Worm (Caenorhabditis elegans) whole organism, L2 larva: Measurements from ENCODE around the gene F11E6.10.

Experiments
- Y55F3AM.14 ChIP-seq: fragments of 200-800 bp; sonication (Bioruptor generic); optimal IDR thresholded peaks from 2 replicates; lab custom pipeline; 2018; ENCODE audit warnings: mild to moderate bottlenecking, missing genetic modification characterization, missing compliant biosample characterization
- ZK546.5 ChIP-seq: sonication (generic microtip); optimal IDR thresholded peaks from 2 replicates; lab custom pipeline; 2017; ENCODE audit warnings: missing biosample characterization, missing genetic modification characterization
- aly-2 ChIP-seq: fragments of 150-350 bp; optimal IDR thresholded peaks from 2 replicates; lab custom pipeline; 2014; ENCODE audit warnings: missing biosample characterization, missing genetic modification characterization
- ama-1 ChIP-seq: fragments of 150-350 bp; optimal IDR thresholded peaks from 2 replicates; lab custom pipeline; 2018; ENCODE audit warnings: inconsistent platforms
- ceh-82 ChIP-seq: fragments of 150-350 bp; optimal IDR thresholded peaks from 2 replicates; lab custom pipeline; 2014; ENCODE audit warnings: missing biosample characterization, missing genetic modification characterization
- crh-2 ChIP-seq: sonication (generic microtip); optimal IDR thresholded peaks from 2 replicates; lab custom pipeline; 2017; ENCODE audit warnings: missing biosample characterization, missing genetic modification characterization
- dmd-4 ChIP-seq: sonication (generic microtip); optimal IDR thresholded peaks from 2 replicates; lab custom pipeline; 2017; ENCODE audit warnings: missing biosample characterization, missing genetic modification characterization
- egl-27 ChIP-seq: sonication (generic microtip); optimal IDR thresholded peaks from 3 replicates; lab custom pipeline; 2017; ENCODE audit warnings: missing biosample characterization, missing genetic modification reagents, missing genetic modification characterization
- elt-1 ChIP-seq: fragments of 150-350 bp; optimal IDR thresholded peaks from 2 replicates; lab custom pipeline; 2014; ENCODE audit warnings: missing biosample characterization, missing genetic modification characterization
- elt-3 ChIP-seq: sonication (generic microtip); optimal IDR thresholded peaks from 2 replicates; lab custom pipeline; 2017; ENCODE audit warnings: missing biosample characterization, missing genetic modification characterization
- gmeb-1 ChIP-seq: fragments of 150-350 bp; optimal IDR thresholded peaks from 2 replicates; lab custom pipeline; 2014; ENCODE audit warnings: missing biosample characterization, missing genetic modification characterization
- lin-11 ChIP-seq: fragments of 150-350 bp; sonication (generic microtip); optimal IDR thresholded peaks from 2 replicates; lab custom pipeline; 2014; ENCODE audit warnings: missing biosample characterization, missing genetic modification characterization, inconsistent platforms, mixed read lengths
- lin-39 ChIP-seq: fragments of 150-350 bp; optimal IDR thresholded peaks from 2 replicates; lab custom pipeline; 2014; ENCODE audit warnings: missing biosample characterization, missing genetic modification reagents, missing genetic modification characterization
- lsy-2 ChIP-seq, 2 experiments: fragments of 150-350 bp in 1 of 2; sonication (generic microtip) in 1 of 2; optimal IDR thresholded peaks; 2 replicates each; lab custom pipeline; 2014 to 2017; ENCODE audit warnings: missing biosample characterization in 2 of 2, missing genetic modification characterization in 2 of 2
- mab-5 ChIP-seq: fragments of 150-350 bp; optimal IDR thresholded peaks from 2 replicates; lab custom pipeline; 2014; ENCODE audit warnings: missing biosample characterization, missing genetic modification characterization
- mbf-1 ChIP-seq: sonication (generic microtip); optimal IDR thresholded peaks from 2 replicates; lab custom pipeline; 2017; ENCODE audit warnings: missing biosample characterization, missing genetic modification characterization
- mdl-1 ChIP-seq, 2 experiments: fragments of 150-350 bp in 1 of 2; sonication (generic microtip) in 1 of 2; optimal IDR thresholded peaks; 2 replicates each; lab custom pipeline; 2017; ENCODE audit warnings: missing biosample characterization in 2 of 2, missing genetic modification characterization in 2 of 2
- nhr-12 ChIP-seq: fragments of 150-350 bp; optimal IDR thresholded peaks from 2 replicates; lab custom pipeline; 2014; ENCODE audit warnings: missing biosample characterization, missing genetic modification characterization
- nhr-21 ChIP-seq: fragments of 150-350 bp; optimal IDR thresholded peaks from 2 replicates; lab custom pipeline; 2014; ENCODE audit warnings: missing biosample characterization, missing genetic modification characterization
- nhr-23 ChIP-seq: fragments of 150-350 bp; optimal IDR thresholded peaks from 2 replicates; lab custom pipeline; 2014; ENCODE audit warnings: missing biosample characterization, missing genetic modification reagents, missing genetic modification characterization
- nhr-237 ChIP-seq: fragments of 150-350 bp; optimal IDR thresholded peaks from 2 replicates; lab custom pipeline; 2014; ENCODE audit warnings: missing biosample characterization, missing genetic modification characterization
- nhr-25 ChIP-seq: fragments of 150-350 bp; sonication (generic microtip); optimal IDR thresholded peaks from 3 replicates; lab custom pipeline; 2014; ENCODE audit warnings: missing biosample characterization, missing genetic modification characterization
- nhr-6 ChIP-seq: fragments of 150-350 bp; optimal IDR thresholded peaks from 2 replicates; lab custom pipeline; 2014; ENCODE audit warnings: missing biosample characterization, missing genetic modification characterization
- nhr-77 ChIP-seq: fragments of 150-350 bp; optimal IDR thresholded peaks from 2 replicates; lab custom pipeline; 2014; ENCODE audit warnings: missing biosample characterization, missing genetic modification characterization
- peb-1 ChIP-seq: fragments of 150-350 bp; optimal IDR thresholded peaks from 2 replicates; lab custom pipeline; 2014; ENCODE audit warnings: missing biosample characterization, missing genetic modification characterization
- skn-1 ChIP-seq: sonication (generic microtip); optimal IDR thresholded peaks from 2 replicates; lab custom pipeline; 2017; ENCODE audit warnings: missing biosample characterization, missing genetic modification characterization
- sma-3 ChIP-seq: sonication (generic microtip); optimal IDR thresholded peaks from 2 replicates; lab custom pipeline; 2016; ENCODE audit warnings: missing genetic modification reagents, missing genetic modification characterization, missing compliant biosample characterization
- sma-9 ChIP-seq, 2 experiments: fragments of 150-350 bp in 1 of 2; sonication (generic microtip) in 1 of 2; optimal IDR thresholded peaks; 2 replicates each; lab custom pipeline; 2014 to 2016; ENCODE audit warnings: missing genetic modification characterization in 2 of 2, mild to moderate bottlenecking in 1 of 2, missing biosample characterization in 1 of 2, missing compliant biosample characterization in 1 of 2, missing genetic modification reagents in 1 of 2, moderate library complexity in 1 of 2
- snpc-4 ChIP-seq: fragments of 150-350 bp; optimal IDR thresholded peaks from 2 replicates; lab custom pipeline; 2014; ENCODE audit warnings: missing biosample characterization, missing genetic modification characterization
- unc-39 ChIP-seq: fragments of 150-350 bp; optimal IDR thresholded peaks from 2 replicates; lab custom pipeline; 2014; ENCODE audit warnings: missing biosample characterization, missing genetic modification characterization
- unc-62 ChIP-seq: fragments of 150-350 bp; optimal IDR thresholded peaks from 2 replicates; lab custom pipeline; 2014; ENCODE audit warnings: missing biosample characterization, missing genetic modification reagents, missing genetic modification characterization
- zag-1 ChIP-seq: fragments of 150-350 bp; optimal IDR thresholded peaks from 2 replicates; lab custom pipeline; 2014; ENCODE audit warnings: missing biosample characterization, missing genetic modification characterization
- ztf-1 ChIP-seq: fragments of 200-800 bp; sonication (Bioruptor generic); conservative IDR thresholded peaks from 2 replicates; pipeline ENCODE4 v1.3.6; 2022; ENCODE audit warnings: missing genetic modification characterization, missing compliant biosample characterization
- ztf-11 ChIP-seq: sonication (generic microtip); optimal IDR thresholded peaks from 2 replicates; lab custom pipeline; 2017; ENCODE audit warnings: missing biosample characterization, missing genetic modification characterization
- ztf-4 ChIP-seq: fragments of 150-350 bp; optimal IDR thresholded peaks from 2 replicates; lab custom pipeline; 2014; ENCODE audit warnings: missing biosample characterization, missing genetic modification characterization

The F11E6.10 gene

DNA sequence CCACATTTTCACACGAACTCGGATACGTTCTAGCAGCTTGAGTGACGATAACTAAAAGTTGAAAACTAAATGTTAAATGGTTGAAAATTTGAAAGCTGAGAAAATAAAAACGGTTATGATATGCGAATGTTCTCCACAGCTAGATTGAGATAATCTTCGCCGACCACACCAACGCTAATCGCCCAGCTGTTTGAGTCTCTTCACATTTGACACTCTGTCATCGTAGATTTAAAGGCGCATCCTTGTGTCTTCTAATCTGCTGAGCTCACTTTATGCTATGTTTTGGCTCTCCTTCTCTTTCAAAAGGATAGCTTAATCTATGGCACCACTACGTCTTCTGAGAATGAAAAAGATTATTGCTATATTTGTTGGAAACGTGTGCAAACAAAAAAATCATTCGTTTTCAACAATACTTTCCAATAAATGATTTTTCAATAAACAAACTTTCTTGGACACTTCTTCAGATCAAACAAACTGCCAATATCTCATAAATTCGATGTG is at the start of gene F11E6.10:
F11E6.10 (minus strand) TSS at position 51 of the 501 bp plus-strand sequence.
- TF ChIP-seq crh-2 (tag; lab: Kevin White, UChicago) (no peak), unc-62 (GFP tag; lab: Kevin White, UChicago) (no peak), zag-1 (tag; lab: Kevin White, UChicago) (no peak), mab-5 (tag; lab: Kevin White, UChicago) (no peak), skn-1 (no peak), nhr-23 (tag; lab: Kevin White, UChicago) (no peak), ama-1 (no peak), ztf-1 (GFP tag; lab: Robert Waterston, UW) (no peak), gmeb-1 (tag; lab: Kevin White, UChicago) (no peak), lin-39 (no peak), nhr-77 (tag; lab: Kevin White, UChicago) (no peak), dmd-4 (tag; lab: Kevin White, UChicago) (no peak), ZK546.5 (tag; lab: Kevin White, UChicago) (no peak), sma-3 (GFP tag; lab: Kevin White, UChicago) (no peak), lsy-2 (tag; optimal IDR thresholded peaks at IDR 0.05; lab: Kevin White, UChicago) (no peak)
- TF ChIP-seq, all 48 proteins: peak for 0

DNA sequence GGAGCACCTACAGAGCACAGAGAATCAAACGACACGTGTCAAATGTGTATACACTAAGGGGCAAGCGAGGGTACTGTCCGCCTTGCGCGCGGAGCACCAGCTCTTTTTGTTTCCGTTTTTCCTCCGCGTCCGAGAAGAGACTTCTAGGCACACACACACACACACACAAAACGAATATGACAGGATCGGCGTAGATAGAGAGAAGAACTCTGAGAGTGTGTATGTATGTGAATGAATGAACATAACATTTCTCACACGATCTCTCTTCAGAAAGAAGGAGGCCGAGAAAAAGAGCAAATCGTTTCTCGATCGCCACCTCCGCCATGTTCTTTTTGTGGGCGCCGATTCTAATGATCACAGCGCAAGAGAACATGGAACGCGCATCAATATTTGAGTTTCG is 27.7 kb upstream of the F11E6.10 start, which contains the start of gene nas-6:
nas-6 (minus strand) TSS at position 101 of the 400 bp plus-strand sequence.
- TF ChIP-seq gmeb-1 (tag; lab: Kevin White, UChicago) (no peak), aly-2 (tag; lab: Kevin White, UChicago) (no peak), nhr-25 (no peak), peb-1 (no peak), ZK546.5 (tag; lab: Kevin White, UChicago) (no peak), mab-5 (tag; lab: Kevin White, UChicago) (no peak), nhr-12 (tag; lab: Kevin White, UChicago) (no peak), nhr-237 (tag; lab: Kevin White, UChicago) (no peak), ztf-4 (tag; lab: Kevin White, UChicago) (no peak), ceh-82 (tag; lab: Kevin White, UChicago) (no peak), egl-27 (no peak), Y55F3AM.14 (GFP tag; lab: Kevin White, UChicago) (no peak)

DNA sequence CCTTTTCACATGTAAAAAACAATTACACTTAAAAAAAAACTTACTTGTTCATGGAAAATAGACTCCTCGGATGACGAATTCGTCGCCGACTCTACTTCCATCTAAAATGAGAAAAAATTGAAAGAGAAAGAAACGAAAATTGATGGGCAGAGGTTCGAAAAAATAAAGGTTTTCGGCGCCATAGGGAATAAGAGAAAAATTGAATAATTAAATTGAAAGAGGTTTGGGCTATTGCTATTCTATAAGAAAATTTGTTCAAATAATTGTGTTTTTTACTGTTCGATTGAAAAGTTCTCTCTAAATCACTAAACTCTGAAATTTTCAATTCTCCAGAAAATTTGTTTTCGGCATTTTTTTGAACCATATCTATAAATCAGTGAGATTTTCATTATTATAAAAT is 20.3 kb upstream of the F11E6.10 start, which contains the start of gene rabr-2:
rabr-2 (minus strand) TSS at position 101 of the 400 bp plus-strand sequence.
- TF ChIP-seq ama-1 (no peak), nhr-77 (tag; lab: Kevin White, UChicago) (no peak), lin-11 (tag; lab: Kevin White, UChicago) (no peak), Y55F3AM.14 (GFP tag; lab: Kevin White, UChicago) (no peak), snpc-4 (tag; lab: Kevin White, UChicago) (no peak), mdl-1 (tag; optimal IDR thresholded peaks at IDR 0.05; lab: Kevin White, UChicago) (no peak), nhr-12 (tag; lab: Kevin White, UChicago) (no peak), elt-3 (tag; lab: Kevin White, UChicago) (no peak)
- TF ChIP-seq, all 48 proteins: peak for 0

DNA sequence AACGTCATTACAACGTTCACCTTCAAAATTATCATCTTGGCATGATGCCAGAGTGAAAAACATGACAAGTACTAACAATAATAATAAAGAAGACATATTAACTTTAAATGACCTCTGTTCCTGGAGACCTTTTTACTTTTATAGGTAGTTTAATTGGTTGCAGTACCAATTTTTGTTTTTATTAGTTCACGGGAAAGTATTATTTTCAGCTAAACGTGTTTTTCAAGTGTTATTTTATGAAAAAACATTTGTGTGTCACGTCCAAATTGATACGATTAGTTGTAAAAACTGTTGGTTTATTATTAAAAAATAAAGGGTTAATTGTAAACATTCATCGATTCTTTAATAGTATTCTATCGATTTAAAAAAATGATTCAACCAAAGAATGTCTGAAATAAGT is 12.8 kb upstream of the F11E6.10 start, which contains the start of gene grl-24:
grl-24 (minus strand) TSS at position 101 of the 400 bp plus-strand sequence.
- TF ChIP-seq skn-1: no peak
- no peak for TF ChIP-seq nhr-6 (tag; lab: Kevin White, UChicago)
- TF ChIP-seq dmd-4 (tag; lab: Kevin White, UChicago): no peak
- no peak for TF ChIP-seq aly-2 (tag; lab: Kevin White, UChicago)
- TF ChIP-seq mdl-1 (tag; optimal IDR thresholded peaks at IDR 0.05; lab: Kevin White, UChicago): no peak
- no peak for TF ChIP-seq Y55F3AM.14 (GFP tag; lab: Kevin White, UChicago)
- TF ChIP-seq nhr-21: no peak
- no peak for TF ChIP-seq ztf-11
- no peak for TF ChIP-seq elt-1 (tag; lab: Kevin White, UChicago)
- TF ChIP-seq unc-39: no peak
- no peak for TF ChIP-seq snpc-4 (tag; lab: Kevin White, UChicago)
- TF ChIP-seq mbf-1 (tag; lab: Kevin White, UChicago): no peak
- TF ChIP-seq egl-27: no peak

DNA sequence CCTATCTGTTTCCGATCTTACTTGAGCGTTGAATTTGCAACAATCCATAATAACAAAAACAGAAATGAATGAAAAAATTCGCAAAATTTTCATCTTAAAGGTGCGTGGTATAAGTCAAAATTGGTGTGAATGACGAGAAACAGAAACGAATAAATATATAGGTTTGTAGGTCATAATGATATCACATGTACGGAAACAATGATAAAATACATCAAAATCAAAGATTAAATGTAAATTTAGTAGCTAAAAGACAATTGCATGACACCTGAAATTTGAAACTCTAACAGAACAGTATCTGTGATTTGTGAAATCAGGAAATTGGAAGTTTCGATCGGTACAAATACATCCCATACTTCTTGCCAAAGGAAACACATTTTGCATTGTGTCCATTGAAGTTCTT is 12.3 kb upstream of the F11E6.10 start, which contains the start of gene F11E6.9:
F11E6.9 (minus strand) TSS at position 101 of the 400 bp plus-strand sequence.
- no peak for TF ChIP-seq nhr-21
- no peak for TF ChIP-seq mdl-1 (tag; optimal IDR thresholded peaks at IDR 0.05; lab: Kevin White, UChicago)
- TF ChIP-seq sma-9 (GFP tag; optimal IDR thresholded peaks at IDR 0.05; lab: Kevin White, UChicago): no peak
- no peak for TF ChIP-seq sma-9 (tag; optimal IDR thresholded peaks at IDR 0.05; lab: Kevin White, UChicago)
